Fruit fly (Drosophila melanogaster) whole organism, embryonic: ENCODE data around the gene MBD-like.
A peak's percentile ranks its signal among the peaks of the same experiment; 100 is the strongest.

Experiments
- ATbp ChIP-seq: fragments of 200-800 bp; sonication (Bioruptor generic); optimal IDR thresholded peaks from 2 replicates; lab custom pipeline; 2017; ENCODE audit warnings: missing biosample characterization, mild to moderate bottlenecking, missing genetic modification characterization, missing genetic modification reagents
- Ada2b ChIP-seq: fragments of 200-800 bp; sonication (Bioruptor generic); IDR thresholded peaks from 2 replicates; pipeline ENCODE4 v1.3.6; 2022; ENCODE audit warnings: missing biosample characterization, missing genetic modification characterization
- CG10462 ChIP-seq: fragments of 200-800 bp; sonication (Bioruptor generic); optimal IDR thresholded peaks from 2 replicates; lab custom pipeline; 2016; ENCODE audit warnings: missing biosample characterization, missing genetic modification characterization
- CG11093 ChIP-seq: fragments of 200-800 bp; sonication (Bioruptor generic); IDR thresholded peaks from 3 replicates; pipeline ENCODE4 v1.3.6; 2022; ENCODE audit warnings: missing biosample characterization, missing genetic modification characterization
- CG12071 ChIP-seq: fragments of 200-800 bp; sonication (Bioruptor generic); optimal IDR thresholded peaks from 3 replicates; lab custom pipeline; 2018; ENCODE audit warnings: missing biosample characterization, mild to moderate bottlenecking, missing genetic modification characterization
- CG12659 ChIP-seq: fragments of 200-800 bp; sonication (Bioruptor generic); optimal IDR thresholded peaks from 3 replicates; lab custom pipeline; 2017; ENCODE audit warnings: mild to moderate bottlenecking, missing biosample characterization, missing genetic modification reagents, missing genetic modification characterization
- CG12769 ChIP-seq: fragments of 200-800 bp; sonication (Bioruptor generic); optimal IDR thresholded peaks from 2 replicates; lab custom pipeline; 2019; ENCODE audit warnings: missing biosample characterization, mild to moderate bottlenecking, missing genetic modification characterization, moderate library complexity
- CG13424 ChIP-seq: fragments of 200-800 bp; sonication (Bioruptor generic); optimal IDR thresholded peaks from 2 replicates; lab custom pipeline; 2019; ENCODE audit warnings: missing biosample characterization, mild to moderate bottlenecking, missing genetic modification characterization, moderate library complexity
- CG13624 ChIP-seq: fragments of 200-800 bp; sonication (Bioruptor generic); optimal IDR thresholded peaks from 2 replicates; lab custom pipeline; 2016; ENCODE audit warnings: missing biosample characterization, missing genetic modification characterization
- CG13775 ChIP-seq: fragments of 200-800 bp; sonication (Bioruptor generic); optimal IDR thresholded peaks from 3 replicates; lab custom pipeline; 2017; ENCODE audit warnings: missing biosample characterization, mild to moderate bottlenecking, missing genetic modification characterization
- CG14050 ChIP-seq: fragments of 200-800 bp; sonication (Bioruptor generic); IDR thresholded peaks from 3 replicates; pipeline ENCODE4 v1.3.6; 2022; ENCODE audit warnings: missing biosample characterization, missing genetic modification characterization
- CG15011 ChIP-seq: fragments of 200-800 bp; sonication (Bioruptor generic); optimal IDR thresholded peaks from 3 replicates; lab custom pipeline; 2018; ENCODE audit warnings: missing biosample characterization, mild to moderate bottlenecking, missing genetic modification characterization
- CG18011 ChIP-seq: fragments of 200-800 bp; sonication (Bioruptor generic); optimal IDR thresholded peaks from 2 replicates; lab custom pipeline; 2017; ENCODE audit warnings: missing biosample characterization, missing genetic modification characterization, mild to moderate bottlenecking, moderate library complexity, missing genotype
- CG3163 ChIP-seq: fragments of 200-800 bp; sonication (Bioruptor generic); optimal IDR thresholded peaks from 3 replicates; lab custom pipeline; 2016; ENCODE audit warnings: missing biosample characterization, missing genetic modification characterization
- CG32532 ChIP-seq: fragments of 200-800 bp; sonication (Bioruptor generic); IDR thresholded peaks from 2 replicates; pipeline ENCODE4 v1.3.6; 2022; ENCODE audit warnings: missing biosample characterization, missing genetic modification characterization
- CG33557 ChIP-seq: fragments of 200-800 bp; sonication (Bioruptor generic); optimal IDR thresholded peaks from 2 replicates; lab custom pipeline; 2019; ENCODE audit warnings: missing biosample characterization, mild to moderate bottlenecking, missing genetic modification characterization, moderate library complexity
- CG34376 ChIP-seq: fragments of 200-800 bp; sonication (Bioruptor generic); optimal IDR thresholded peaks from 2 replicates; lab custom pipeline; 2018; ENCODE audit warnings: missing biosample characterization, mild to moderate bottlenecking, missing genetic modification characterization
- CG4282 ChIP-seq: fragments of 200-800 bp; sonication (Bioruptor generic); optimal IDR thresholded peaks from 2 replicates; lab custom pipeline; 2016; ENCODE audit warnings: missing biosample characterization, missing genetic modification characterization
- CG6813 ChIP-seq: fragments of 200-800 bp; sonication (Bioruptor generic); optimal IDR thresholded peaks from 2 replicates; lab custom pipeline; 2017; ENCODE audit warnings: missing biosample characterization, missing genetic modification characterization, mild to moderate bottlenecking, moderate library complexity, missing genetic modification reagents
- CG6854 ChIP-seq: fragments of 200-800 bp; sonication (Bioruptor generic); optimal IDR thresholded peaks from 3 replicates; lab custom pipeline; 2017; ENCODE audit warnings: missing biosample characterization, mild to moderate bottlenecking, missing genetic modification characterization
- CG7963 ChIP-seq: fragments of 200-800 bp; sonication (Bioruptor generic); IDR thresholded peaks from 3 replicates; pipeline ENCODE4 v1.3.6; 2022; ENCODE audit warnings: missing biosample characterization, missing genetic modification characterization; ENCODE audit not compliant: partially characterized antibody
- CG9876 ChIP-seq: fragments of 200-800 bp; sonication (Bioruptor generic); optimal IDR thresholded peaks from 2 replicates; lab custom pipeline; 2016; ENCODE audit warnings: missing biosample characterization, missing genetic modification characterization
- E2f2 ChIP-seq: fragments of 200-800 bp; sonication (Bioruptor generic); IDR thresholded peaks from 2 replicates; pipeline ENCODE4 v1.3.6; 2022; ENCODE audit warnings: missing biosample characterization, missing genetic modification characterization
- MBD-R2 ChIP-seq: fragments of 200-800 bp; sonication (Bioruptor generic); IDR thresholded peaks from 2 replicates; pipeline ENCODE4 v1.3.6; 2022; ENCODE audit warnings: missing biosample characterization, missing genetic modification characterization
- Mrtf ChIP-seq: fragments of 200-800 bp; sonication (Bioruptor generic); IDR thresholded peaks from 3 replicates; pipeline ENCODE4 v1.3.6; 2022; ENCODE audit warnings: missing biosample characterization, missing genetic modification characterization
- Scr ChIP-seq: fragments of 200-800 bp; sonication (Bioruptor generic); IDR thresholded peaks from 2 replicates; pipeline ENCODE4 v1.3.6; 2022; ENCODE audit warnings: missing biosample characterization, missing genetic modification characterization; ENCODE audit not compliant: partially characterized antibody
- Ssrp ChIP-seq: fragments of 200-800 bp; sonication (Bioruptor generic); optimal IDR thresholded peaks from 2 replicates; lab custom pipeline; 2018; ENCODE audit warnings: missing biosample characterization, mild to moderate bottlenecking, missing genetic modification characterization, moderate library complexity
- Xbp1 ChIP-seq: fragments of 200-800 bp; sonication (Bioruptor generic); optimal IDR thresholded peaks from 3 replicates; lab custom pipeline; 2016; ENCODE audit warnings: missing biosample characterization, mild to moderate bottlenecking, missing genetic modification characterization
- al ChIP-seq: fragments of 200-800 bp; sonication (Bioruptor generic); IDR thresholded peaks from 2 replicates; pipeline ENCODE4 v1.3.6; 2022; ENCODE audit warnings: missing biosample characterization, missing genetic modification characterization
- bab2 ChIP-seq: fragments of 200-800 bp; sonication (Bioruptor generic); optimal IDR thresholded peaks from 2 replicates; lab custom pipeline; 2016; ENCODE audit warnings: missing biosample characterization, missing genetic modification characterization
- bsh ChIP-seq, 2 experiments: fragments of 200-800 bp; sonication (Bioruptor generic); optimal IDR thresholded peaks; 2 replicates each; lab custom pipeline; 2017 to 2018; ENCODE audit warnings: mild to moderate bottlenecking in 2 of 2, missing biosample characterization in 2 of 2, missing genetic modification characterization in 2 of 2, moderate library complexity in 1 of 2
- danr ChIP-seq: fragments of 200-800 bp; sonication (Bioruptor generic); IDR thresholded peaks from 2 replicates; pipeline ENCODE4 v1.3.6; 2022; ENCODE audit warnings: missing biosample characterization, missing genetic modification characterization
- dm ChIP-seq: fragments of 200-800 bp; sonication (Bioruptor generic); optimal IDR thresholded peaks from 3 replicates; lab custom pipeline; 2016; ENCODE audit warnings: missing biosample characterization, missing genetic modification characterization
- insv ChIP-seq, 2 experiments: fragments of 200-800 bp; sonication (Bioruptor generic); optimal IDR thresholded peaks; 3 replicates each; lab custom pipeline; 2016 to 2018; ENCODE audit warnings: missing biosample characterization in 2 of 2, missing genetic modification characterization in 2 of 2
- jing ChIP-seq: fragments of 200-800 bp; sonication (Bioruptor generic); optimal IDR thresholded peaks from 2 replicates; lab custom pipeline; 2018; ENCODE audit warnings: missing biosample characterization, mild to moderate bottlenecking, missing genetic modification characterization
- kni ChIP-seq: fragments of 200-800 bp; sonication (Bioruptor generic); optimal IDR thresholded peaks from 3 replicates; lab custom pipeline; 2017; ENCODE audit warnings: mild to moderate bottlenecking, missing biosample characterization, missing genetic modification reagents, missing genetic modification characterization
- maf-S ChIP-seq: fragments of 200-800 bp; sonication (Bioruptor generic); optimal IDR thresholded peaks from 2 replicates; lab custom pipeline; 2016; ENCODE audit warnings: missing biosample characterization, missing genetic modification characterization
- nmo ChIP-seq: fragments of 200-800 bp; sonication (Bioruptor generic); optimal IDR thresholded peaks from 2 replicates; lab custom pipeline; 2018; ENCODE audit warnings: missing biosample characterization, mild to moderate bottlenecking, missing genetic modification characterization, moderate library complexity
- odd ChIP-seq: fragments of 200-800 bp; sonication (Bioruptor generic); optimal IDR thresholded peaks from 2 replicates; lab custom pipeline; 2017; ENCODE audit warnings: missing biosample characterization, mild to moderate bottlenecking, missing genetic modification characterization
- pnt ChIP-seq: fragments of 200-800 bp; sonication (Bioruptor generic); optimal IDR thresholded peaks from 3 replicates; lab custom pipeline; 2016; ENCODE audit warnings: missing biosample characterization, missing genetic modification characterization
- psq ChIP-seq: fragments of 200-800 bp; sonication (Bioruptor generic); optimal IDR thresholded peaks from 2 replicates; lab custom pipeline; 2017; ENCODE audit warnings: missing biosample characterization, missing genetic modification characterization
- pzg ChIP-seq: fragments of 200-800 bp; sonication (Bioruptor generic); optimal IDR thresholded peaks from 3 replicates; lab custom pipeline; 2018; ENCODE audit warnings: missing biosample characterization, mild to moderate bottlenecking, missing genetic modification characterization, moderate library complexity
- shn ChIP-seq: fragments of 200-800 bp; sonication (Bioruptor generic); optimal IDR thresholded peaks from 3 replicates; lab custom pipeline; 2016; ENCODE audit warnings: missing biosample characterization, missing genetic modification characterization
- sr ChIP-seq: fragments of 200-800 bp; sonication (Bioruptor generic); IDR thresholded peaks from 3 replicates; pipeline ENCODE4 v1.3.6; 2022; ENCODE audit warnings: missing biosample characterization, missing genetic modification characterization
- stc ChIP-seq: fragments of 200-800 bp; sonication (Bioruptor generic); IDR thresholded peaks from 2 replicates; pipeline ENCODE4 v1.3.6; 2022; ENCODE audit warnings: missing biosample characterization, missing genetic modification characterization
- tll ChIP-seq, 2 experiments: fragments of 200-800 bp in 1 of 2; fragments of >200 bp in 1 of 2; sonication (Bioruptor generic) in 1 of 2; optimal IDR thresholded peaks; 2 replicates each; lab custom pipeline; 2017 to 2019; ENCODE audit warnings: missing biosample characterization in 2 of 2, missing genetic modification characterization in 2 of 2, mild to moderate bottlenecking in 1 of 2, moderate library complexity in 1 of 2
- tna ChIP-seq: fragments of 200-800 bp; sonication (Bioruptor generic); IDR thresholded peaks from 2 replicates; pipeline ENCODE4 v1.3.6; 2022; ENCODE audit warnings: missing biosample characterization, missing genetic modification characterization; ENCODE audit not compliant: partially characterized antibody
- tx ChIP-seq: fragments of 200-800 bp; sonication (Bioruptor generic); optimal IDR thresholded peaks from 2 replicates; lab custom pipeline; 2016; ENCODE audit warnings: missing biosample characterization, missing genetic modification characterization
- unc-4 ChIP-seq: fragments of 200-800 bp; sonication (Bioruptor generic); IDR thresholded peaks from 2 replicates; pipeline ENCODE4 v1.3.6; 2022; ENCODE audit warnings: missing biosample characterization, missing genetic modification characterization; ENCODE audit not compliant: partially characterized antibody
- vfl ChIP-seq: fragments of 200-800 bp; sonication (Bioruptor generic); optimal IDR thresholded peaks from 2 replicates; lab custom pipeline; 2016; ENCODE audit warnings: missing biosample characterization, missing genetic modification characterization
- zf30C ChIP-seq: fragments of 200-800 bp; sonication (Bioruptor generic); optimal IDR thresholded peaks from 3 replicates; lab custom pipeline; 2018; ENCODE audit warnings: missing biosample characterization, mild to moderate bottlenecking, missing genetic modification characterization

MBD-like gene

DNA sequence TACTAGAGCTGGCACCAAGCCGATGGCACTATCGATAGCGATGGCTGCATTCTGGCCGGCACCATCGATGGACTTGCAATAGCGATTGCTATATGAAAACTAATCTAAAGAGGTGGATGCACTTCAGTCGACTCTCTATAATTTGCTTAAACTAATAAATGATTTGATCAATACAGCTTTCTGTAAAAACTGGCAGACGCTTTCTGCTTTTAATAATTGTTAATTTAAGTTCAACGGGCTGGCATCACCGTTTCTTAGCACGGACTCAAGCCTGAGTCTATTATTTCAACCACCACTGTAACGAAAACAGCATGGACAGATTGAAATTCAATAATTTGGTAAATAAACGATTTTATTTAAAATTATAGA, 46.5 kb upstream of the MBD-like start, which contains the start of the genes Ras85D and Rlb1 (continued):
- TF ChIP-seq maf-S (peak; percentile 67), CG6813 (GFP tag; lab: Kevin White, UChicago) (no peak), Mrtf (no peak), CG13775 (GFP tag; lab: Kevin White, UChicago) (peak; percentile 80), bab2 (GFP tag; lab: Kevin White, UChicago) (peak; percentile 87), stc (GFP tag; lab: Robert Waterston, UW) (no peak), CG4282 (peak; percentile 68), CG7963 (GFP tag; lab: Robert Waterston, UW) (no peak), jing (no peak), sr (no peak), psq (peak; percentile 16), CG33557 (GFP tag; lab: Kevin White, UChicago) (peak; percentile 40), CG15011 (GFP tag; lab: Kevin White, UChicago) (no peak), danr (GFP tag; lab: Robert Waterston, UW) (no peak), bsh (GFP tag; optimal IDR thresholded peaks at IDR 0.05; lab: Kevin White, UChicago) (peak in 1 of 2 experiments; percentile 56), pzg (GFP tag; lab: Kevin White, UChicago) (peak; percentile 85), CG13624 (peak; percentile 86), Ssrp (tag; lab: Kevin White, UChicago) (peak; percentile 67), dm (peak; percentile 92), shn (GFP tag; lab: Kevin White, UChicago) (peak; percentile 83), Ada2b (GFP tag; lab: Robert Waterston, UW) (no peak), MBD-R2 (no peak), vfl (GFP tag; lab: Kevin White, UChicago) (peak; percentile 63), CG12769 (peak; percentile 74), Scr (GFP tag; lab: Robert Waterston, UW) (no peak), CG3163 (GFP tag; lab: Kevin White, UChicago) (peak; percentile 69), E2f2 (GFP tag; lab: Robert Waterston, UW) (no peak), odd (no peak), CG11093 (GFP tag; lab: Robert Waterston, UW) (0 out of 3 replicates have a peak, but pooled peaks have one; percentile 15), CG34376 (peak; percentile 73), CG9876 (GFP tag; lab: Kevin White, UChicago) (peak; percentile 79), CG12659 (GFP tag; lab: Kevin White, UChicago) (peak; percentile 87), CG10462 (GFP tag; lab: Kevin White, UChicago) (peak; percentile 47), tx (GFP tag; lab: Kevin White, UChicago) (peak; percentile 77), unc-4 (no peak), CG32532 (GFP tag; lab: Robert Waterston, UW) (no peak), tll (GFP tag; optimal IDR thresholded peaks at IDR 0.05; lab: Kevin White, UChicago) (no peak), ATbp (no peak), tna (no peak), Xbp1 (GFP tag; lab: Kevin White, UChicago) (peak; percentile 84), CG18011 (GFP tag; lab: Kevin White, UChicago) (peak; percentile 13), CG13424 (tag; lab: Kevin White, UChicago) (peak; percentile 82), zf30C (no peak), nmo (GFP tag; lab: Kevin White, UChicago) (peak; percentile 84), CG6854 (GFP tag; lab: Kevin White, UChicago) (no peak), pnt (peak; percentile 70), CG12071 (GFP tag; lab: Kevin White, UChicago) (no peak), kni (GFP tag; lab: Kevin White, UChicago) (no peak), CG14050 (GFP tag; lab: Robert Waterston, UW) (no peak), al (GFP tag; lab: Robert Waterston, UW) (no peak), insv (GFP tag; optimal IDR thresholded peaks at IDR 0.05; lab: Kevin White, UChicago) (peak in 1 of 2 experiments; percentile 62)
